Fruit fly (Drosophila melanogaster) whole organism, embryonic: ENCODE results near the gene bun.
A peak's percentile ranks its signal among the peaks of the same experiment; 100 is the strongest.

ENCODE experiments used
- Atf-2 ChIP-seq: fragments of 200-800 bp; sonication (Bioruptor generic); optimal IDR thresholded peaks from 2 replicates; lab custom pipeline; 2016; ENCODE audit warnings: missing biosample characterization, missing genetic modification characterization
- Awh ChIP-seq: fragments of 200-800 bp; sonication (Bioruptor generic); IDR thresholded peaks from 2 replicates; pipeline ENCODE4, ENCODE4 v1.3.6; 2022; ENCODE audit warnings: missing biosample characterization, missing genetic modification characterization
- B-H2 ChIP-seq: fragments of 200-800 bp; sonication (Bioruptor generic); optimal IDR thresholded peaks from 2 replicates; lab custom pipeline; 2018; ENCODE audit warnings: missing biosample characterization, mild to moderate bottlenecking, missing genetic modification characterization
- BtbVII ChIP-seq: fragments of 200-800 bp; sonication (Bioruptor generic); optimal IDR thresholded peaks from 3 replicates; lab custom pipeline; 2017; ENCODE audit warnings: missing biosample characterization, mild to moderate bottlenecking, missing genetic modification characterization
- CG10462 ChIP-seq: fragments of 200-800 bp; sonication (Bioruptor generic); optimal IDR thresholded peaks from 2 replicates; lab custom pipeline; 2016; ENCODE audit warnings: missing biosample characterization, missing genetic modification characterization
- CG12769 ChIP-seq: fragments of 200-800 bp; sonication (Bioruptor generic); optimal IDR thresholded peaks from 2 replicates; lab custom pipeline; 2019; ENCODE audit warnings: missing biosample characterization, mild to moderate bottlenecking, missing genetic modification characterization, moderate library complexity
- CG2199 ChIP-seq: fragments of 200-800 bp; sonication (Bioruptor generic); IDR thresholded peaks from 3 replicates; pipeline ENCODE4 v1.3.6; 2022; ENCODE audit warnings: missing biosample characterization, missing genetic modification characterization
- CG2678 ChIP-seq: fragments of 200-800 bp; sonication (Bioruptor generic); optimal IDR thresholded peaks from 3 replicates; lab custom pipeline; 2019; ENCODE audit warnings: missing biosample characterization, mild to moderate bottlenecking, missing genetic modification characterization, moderate library complexity
- CG32532 ChIP-seq: fragments of 200-800 bp; sonication (Bioruptor generic); IDR thresholded peaks from 2 replicates; pipeline ENCODE4 v1.3.6; 2022; ENCODE audit warnings: missing biosample characterization, missing genetic modification characterization
- CG33213 ChIP-seq: fragments of 200-800 bp; sonication (Bioruptor generic); optimal IDR thresholded peaks from 3 replicates; lab custom pipeline; 2016; ENCODE audit warnings: missing biosample characterization, missing genetic modification characterization
- CG34224 ChIP-seq: fragments of 200-800 bp; sonication (Bioruptor generic); IDR thresholded peaks from 3 replicates; pipeline ENCODE4 v1.3.6; 2022; ENCODE audit warnings: missing biosample characterization, missing genetic modification characterization; ENCODE audit not compliant: partially characterized antibody
- CG4424 ChIP-seq: fragments of 200-800 bp; sonication (Bioruptor generic); optimal IDR thresholded peaks from 3 replicates; lab custom pipeline; 2016; ENCODE audit warnings: missing biosample characterization, missing genetic modification characterization
- CG5180 ChIP-seq: fragments of 200-800 bp; sonication (Bioruptor generic); optimal IDR thresholded peaks from 3 replicates; lab custom pipeline; 2017; ENCODE audit warnings: missing biosample characterization, missing genetic modification characterization, mild to moderate bottlenecking, moderate library complexity, missing genetic modification reagents
- CG6683 ChIP-seq: fragments of 200-800 bp; sonication (Bioruptor generic); optimal IDR thresholded peaks from 2 replicates; lab custom pipeline; 2017; ENCODE audit warnings: missing biosample characterization, mild to moderate bottlenecking, missing genetic modification characterization, missing genetic modification reagents
- CG6765 ChIP-seq: fragments of 200-800 bp; sonication (Bioruptor generic); optimal IDR thresholded peaks from 3 replicates; lab custom pipeline; 2017; ENCODE audit warnings: missing biosample characterization, mild to moderate bottlenecking, missing genetic modification characterization
- CG7357 ChIP-seq: fragments of 200-800 bp; sonication (Bioruptor generic); IDR thresholded peaks from 3 replicates; pipeline ENCODE4 v1.3.6; 2022; ENCODE audit warnings: missing biosample characterization, missing genetic modification characterization
- CG7928 ChIP-seq: fragments of 200-800 bp; sonication (Bioruptor generic); optimal IDR thresholded peaks from 2 replicates; lab custom pipeline; 2017; ENCODE audit warnings: missing biosample characterization, mild to moderate bottlenecking, missing genetic modification characterization
- Doc3 ChIP-seq: fragments of 200-800 bp; sonication (Bioruptor generic); IDR thresholded peaks from 3 replicates; pipeline ENCODE4 v1.3.6; 2022; ENCODE audit warnings: missing biosample characterization, missing genetic modification characterization; ENCODE audit not compliant: partially characterized antibody
- Ets97D ChIP-seq: fragments of 200-800 bp; sonication (Bioruptor generic); optimal IDR thresholded peaks from 3 replicates; lab custom pipeline; 2016; ENCODE audit warnings: missing biosample characterization, missing genetic modification characterization
- Fer1 ChIP-seq: fragments of 200-800 bp; sonication (Bioruptor generic); optimal IDR thresholded peaks from 2 replicates; lab custom pipeline; 2017; ENCODE audit warnings: missing biosample characterization, mild to moderate bottlenecking, missing genetic modification characterization
- HHEX ChIP-seq: fragments of 200-800 bp; sonication (Bioruptor generic); optimal IDR thresholded peaks from 3 replicates; lab custom pipeline; 2017; ENCODE audit warnings: missing biosample characterization, mild to moderate bottlenecking, missing genetic modification characterization, missing genetic modification reagents
- Hand ChIP-seq: fragments of 200-800 bp; sonication (Bioruptor generic); optimal IDR thresholded peaks from 2 replicates; lab custom pipeline; 2017; ENCODE audit warnings: mild to moderate bottlenecking, missing biosample characterization, missing genetic modification reagents, missing genetic modification characterization
- Hmr ChIP-seq: fragments of 200-800 bp; sonication (Bioruptor generic); optimal IDR thresholded peaks from 3 replicates; lab custom pipeline; 2017; ENCODE audit warnings: mild to moderate bottlenecking, missing biosample characterization, missing genetic modification reagents, missing genetic modification characterization
- MBD-R2 ChIP-seq: fragments of 200-800 bp; sonication (Bioruptor generic); IDR thresholded peaks from 2 replicates; pipeline ENCODE4 v1.3.6; 2022; ENCODE audit warnings: missing biosample characterization, missing genetic modification characterization
- Med ChIP-seq: fragments of 200-800 bp; sonication (Bioruptor generic); peaks from one replicate; lab custom pipeline; 2016; ENCODE audit warnings: missing biosample characterization, missing genetic modification characterization, mild to moderate bottlenecking, inconsistent platforms, moderate library complexity
- Mes4 ChIP-seq: fragments of 200-800 bp; sonication (Bioruptor generic); optimal IDR thresholded peaks from 2 replicates; lab custom pipeline; 2016; ENCODE audit warnings: missing biosample characterization, missing genetic modification characterization
- Sry-δ ChIP-seq: fragments of 200-800 bp; sonication (Bioruptor generic); optimal IDR thresholded peaks from 2 replicates; lab custom pipeline; 2016; ENCODE audit warnings: missing biosample characterization, missing genetic modification characterization
- Vsx1 ChIP-seq: fragments of 200-800 bp; sonication (Bioruptor generic); optimal IDR thresholded peaks from 2 replicates; lab custom pipeline; 2017; ENCODE audit warnings: missing biosample characterization, mild to moderate bottlenecking, missing genetic modification characterization, missing genetic modification reagents
- chinmo ChIP-seq: fragments of 200-800 bp; sonication (Bioruptor generic); IDR thresholded peaks from 4 replicates; pipeline ENCODE4 v1.3.6; 2022; ENCODE audit warnings: missing biosample characterization, missing genetic modification characterization; ENCODE audit not compliant: partially characterized antibody
- cwo ChIP-seq: fragments of 200-800 bp; sonication (Bioruptor generic); optimal IDR thresholded peaks from 3 replicates; lab custom pipeline; 2017; ENCODE audit warnings: missing biosample characterization, missing genetic modification characterization, mild to moderate bottlenecking, moderate library complexity, missing genetic modification reagents
- eve ChIP-seq, 2 experiments: fragments of >200 bp; optimal IDR thresholded peaks; 2 replicates each; lab custom pipeline; 2017; ENCODE audit warnings: missing biosample characterization in 2 of 2, missing genetic modification characterization in 2 of 2
- fd102C ChIP-seq: fragments of 200-800 bp; sonication (Bioruptor generic); optimal IDR thresholded peaks from 2 replicates; lab custom pipeline; 2018; ENCODE audit warnings: missing biosample characterization, mild to moderate bottlenecking, missing genetic modification characterization, moderate library complexity
- fd3F ChIP-seq: fragments of 200-800 bp; sonication (Bioruptor generic); optimal IDR thresholded peaks from 2 replicates; lab custom pipeline; 2018; ENCODE audit warnings: missing biosample characterization, mild to moderate bottlenecking, missing genetic modification characterization, moderate library complexity
- grn ChIP-seq: fragments of 200-800 bp; sonication (Bioruptor generic); optimal IDR thresholded peaks from 3 replicates; lab custom pipeline; 2017; ENCODE audit warnings: missing biosample characterization, missing genetic modification characterization
- gro ChIP-seq: fragments of 200-800 bp; sonication (Bioruptor generic); optimal IDR thresholded peaks from 2 replicates; lab custom pipeline; 2016; ENCODE audit warnings: missing biosample characterization, missing genetic modification characterization
- insv ChIP-seq, 2 experiments: fragments of 200-800 bp; sonication (Bioruptor generic); optimal IDR thresholded peaks; 3 replicates each; lab custom pipeline; 2016 to 2018; ENCODE audit warnings: missing biosample characterization in 2 of 2, missing genetic modification characterization in 2 of 2
- lab ChIP-seq: fragments of 200-800 bp; sonication (Bioruptor generic); optimal IDR thresholded peaks from 3 replicates; lab custom pipeline; 2017; ENCODE audit warnings: missing biosample characterization, missing genetic modification characterization, mild to moderate bottlenecking, moderate library complexity, missing genetic modification reagents
- onecut ChIP-seq: fragments of 200-800 bp; sonication (Bioruptor generic); IDR thresholded peaks from 2 replicates; pipeline ENCODE4 v1.3.6; 2022; ENCODE audit warnings: missing biosample characterization, missing genetic modification characterization
- prd ChIP-seq, 3 experiments: fragments of >200 bp in 2 of 3; fragments of 200-800 bp in 1 of 3; sonication (Bioruptor generic) in 1 of 3; optimal IDR thresholded peaks in 2 of 3; IDR thresholded peaks in 1 of 3; 2 replicates in 2 of 3; 3 replicates in 1 of 3; pipeline versions ENCODE4 v1.3.6 to Lab custom; 2017 to 2022; ENCODE audit warnings: missing biosample characterization in 1 of 3, missing genetic modification characterization in 1 of 3
- row ChIP-seq: fragments of 200-800 bp; sonication (Bioruptor generic); IDR thresholded peaks from 3 replicates; pipeline ENCODE4 v1.3.6; 2022; ENCODE audit warnings: missing biosample characterization, missing genetic modification characterization
- sens ChIP-seq: fragments of 200-800 bp; sonication (Bioruptor generic); peaks from one replicate; lab custom pipeline; 2016; ENCODE audit warnings: missing biosample characterization, missing genetic modification characterization
- stwl ChIP-seq: fragments of 200-800 bp; sonication (Bioruptor generic); optimal IDR thresholded peaks from 3 replicates; lab custom pipeline; 2018; ENCODE audit warnings: missing biosample characterization, mild to moderate bottlenecking, missing genetic modification characterization, moderate library complexity
- sug ChIP-seq: fragments of 200-800 bp; optimal IDR thresholded peaks from 2 replicates; lab custom pipeline; 2019; ENCODE audit warnings: missing biosample characterization, mild to moderate bottlenecking, missing genetic modification characterization, moderate library complexity
- trem ChIP-seq: fragments of 200-800 bp; optimal IDR thresholded peaks from 3 replicates; lab custom pipeline; 2019; ENCODE audit warnings: missing biosample characterization, mild to moderate bottlenecking, missing genetic modification characterization, moderate library complexity
- twi ChIP-seq: fragments of 200-800 bp; optimal IDR thresholded peaks from 2 replicates; lab custom pipeline; 2019; ENCODE audit warnings: missing biosample characterization, mild to moderate bottlenecking, missing genetic modification characterization, moderate library complexity
- zen ChIP-seq: fragments of 200-800 bp; sonication (Bioruptor generic); optimal IDR thresholded peaks from 3 replicates; lab custom pipeline; 2018; ENCODE audit warnings: missing biosample characterization, mild to moderate bottlenecking, missing genetic modification characterization, moderate library complexity
- zf30C ChIP-seq: fragments of 200-800 bp; sonication (Bioruptor generic); optimal IDR thresholded peaks from 3 replicates; lab custom pipeline; 2018; ENCODE audit warnings: missing biosample characterization, mild to moderate bottlenecking, missing genetic modification characterization
- zfh1 ChIP-seq: fragments of 200-800 bp; sonication (Bioruptor generic); IDR thresholded peaks from 3 replicates; pipeline ENCODE4 v1.3.6; 2022; ENCODE audit warnings: missing biosample characterization, missing genetic modification characterization

The bun gene

DNA sequence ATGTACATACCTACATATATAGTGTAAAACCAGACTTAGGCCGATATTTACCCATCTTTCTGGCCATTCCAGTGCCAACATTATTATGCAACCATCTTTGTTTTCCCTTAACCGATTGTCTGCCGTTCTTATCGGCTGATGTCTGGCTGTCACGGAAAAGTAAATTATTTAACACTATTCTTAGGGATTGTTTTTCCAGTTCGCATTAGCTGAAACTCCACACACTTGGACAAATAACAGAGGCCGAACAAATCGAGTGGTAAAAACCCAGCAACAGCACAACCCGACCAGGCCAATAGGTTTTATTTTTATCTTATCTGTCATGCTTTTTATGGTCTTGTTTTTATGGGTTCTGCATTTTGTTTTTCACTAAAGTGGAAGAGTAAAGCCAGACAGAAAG, 72.8 kb downstream of the bun start (continued):
- TF ChIP-seq fd3F (GFP tag; lab: Kevin White, UChicago) (no peak), Fer1 (GFP tag; lab: Kevin White, UChicago) (peak; percentile 6), sug (tag; lab: Kevin White, UChicago) (peak; percentile 33), CG32532 (GFP tag; lab: Robert Waterston, UW) (0 out of 2 replicates have a peak, but pooled peaks have one; percentile 11), Med (GFP tag; lab: Kevin White, UChicago) (peak; percentile 66), CG7928 (GFP tag; lab: Kevin White, UChicago) (peak; percentile 13), cwo (GFP tag; lab: Kevin White, UChicago) (peak; percentile 13), CG6765 (peak; percentile 18), CG6683 (GFP tag; lab: Kevin White, UChicago) (no peak), lab (GFP tag; lab: Kevin White, UChicago) (peak; percentile 53), eve (GFP tag; optimal IDR thresholded peaks at IDR 0.05; lab: Kevin White, UChicago) (peak in 1 of 2 experiments; percentile 41), Hmr (GFP tag; lab: Kevin White, UChicago) (peak; percentile 17), HHEX (GFP tag; lab: Kevin White, UChicago) (peak; percentile 35), CG7357 (GFP tag; lab: Robert Waterston, UW) (no peak), B-H2 (GFP tag; lab: Kevin White, UChicago) (peak; percentile 45), BtbVII (GFP tag; lab: Kevin White, UChicago) (peak; percentile 43), CG2678 (tag; lab: Kevin White, UChicago) (no peak), CG12769 (tag; lab: Kevin White, UChicago) (peak; percentile 36), twi (tag; lab: Kevin White, UChicago) (no peak), CG5180 (GFP tag; lab: Kevin White, UChicago) (peak; percentile 4), CG2199 (peak; percentile 85)

- TF ChIP-seq fd102C (GFP tag; lab: Kevin White, UChicago), result no peak
- peak; percentile 35 for TF ChIP-seq sens (GFP tag; lab: Kevin White, UChicago)
- no peak for TF ChIP-seq onecut (GFP tag; lab: Robert Waterston, UW)
- no peak for TF ChIP-seq gro (GFP tag; lab: Kevin White, UChicago)
- TF ChIP-seq chinmo (GFP tag; lab: Robert Waterston, UW), result no peak
- peak in 1 of 2 experiments; percentile 42 for TF ChIP-seq insv (GFP tag; optimal IDR thresholded peaks at IDR 0.05; lab: Kevin White, UChicago)
- TF ChIP-seq MBD-R2 (GFP tag; lab: Robert Waterston, UW), result no peak
- TF ChIP-seq Hand (GFP tag; lab: Kevin White, UChicago), result no peak
- no peak for TF ChIP-seq CG4424
- no peak for TF ChIP-seq CG10462
- 0 out of 3 replicates have a peak, but pooled peaks have one; percentile 22 for TF ChIP-seq CG34224 (GFP tag; lab: Robert Waterston, UW)
- peak; percentile 14; the same call in 1 of the 3 replicates for TF ChIP-seq Doc3 (GFP tag; lab: Robert Waterston, UW)
- TF ChIP-seq CG33213 (GFP tag; lab: Kevin White, UChicago), result no peak
- TF ChIP-seq trem (tag; lab: Kevin White, UChicago), result no peak
- TF ChIP-seq Atf-2, result no peak
- peak; percentile 38 for TF ChIP-seq Sry-δ
- TF ChIP-seq Vsx1 (GFP tag; lab: Kevin White, UChicago), result no peak
- TF ChIP-seq Mes4, result no peak
- TF ChIP-seq Ets97D, result no peak
- TF ChIP-seq zfh1 (GFP tag; lab: Robert Waterston, UW), result no peak
- no peak for TF ChIP-seq prd (optimal IDR thresholded peaks at IDR 0.05; lab: Kevin White, UChicago)
- 0 out of 3 replicates have a peak, but pooled peaks have one; percentile 13 for TF ChIP-seq prd (GFP tag; IDR thresholded peaks at IDR 0.05; lab: Robert Waterston, UW)
- peak; percentile 68 for TF ChIP-seq grn (GFP tag; lab: Kevin White, UChicago)
- peak; percentile 83 for TF ChIP-seq zen
- 0 out of 2 replicates have a peak, but pooled peaks have one; percentile 21 for TF ChIP-seq Awh (GFP tag; lab: Robert Waterston, UW)
- TF ChIP-seq zf30C (GFP tag; lab: Kevin White, UChicago), result no peak
- peak; percentile 29; the same call in 1 of the 3 replicates for TF ChIP-seq row (GFP tag; lab: Robert Waterston, UW)
- TF ChIP-seq stwl, result peak; percentile 35
- TF ChIP-seq Med (GFP tag; lab: Kevin White, UChicago), result peak; percentile 34
Observed at dm6 chr2L:12472988-12473387, 73.4 kb downstream of the bun start.
